Worm (Caenorhabditis elegans): Measurements from ENCODE around the gene trd-1.

DNA sequence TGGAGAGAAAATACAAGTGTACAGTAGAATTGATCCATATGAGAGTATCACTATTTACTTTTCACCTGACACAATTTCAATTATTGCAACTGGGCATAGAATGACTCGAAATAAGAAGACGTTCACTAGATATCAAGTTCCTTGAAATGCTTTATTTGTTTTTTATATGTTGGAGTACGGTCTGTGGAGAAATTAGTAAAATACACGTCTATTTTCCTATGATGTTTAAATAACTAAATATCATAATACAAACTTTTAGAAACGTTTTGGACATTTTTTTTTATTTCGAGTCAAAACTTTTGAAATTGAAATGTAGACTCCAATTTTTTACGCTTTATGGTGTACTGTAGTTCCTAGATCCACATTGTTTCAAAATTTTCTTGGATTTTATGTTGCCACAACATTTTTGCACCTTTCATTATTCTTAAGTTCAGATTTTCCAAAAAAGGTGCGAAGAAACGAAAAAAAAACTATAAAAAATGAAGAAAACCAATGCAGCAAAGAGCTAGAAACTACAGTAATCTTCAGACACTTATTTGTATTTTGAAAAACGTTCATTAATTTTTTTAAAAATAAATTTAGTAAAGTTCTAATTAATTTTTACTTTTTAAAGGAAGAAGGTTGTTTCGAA lies 16.5 kb upstream of the trd-1 start:
- no peak for TF ChIP-seq lin-11 (tag; optimal IDR thresholded peaks at IDR 0.05)
- no peak for TF ChIP-seq hlh-6 (tag; optimal IDR thresholded peaks at IDR 0.05)
- no peak for TF ChIP-seq ahr-1 (tag; optimal IDR thresholded peaks at IDR 0.05)
- TF ChIP-seq ama-1 (optimal IDR thresholded peaks at IDR 0.05) = no peak
- TF ChIP-seq gmeb-2 (tag; optimal IDR thresholded peaks at IDR 0.05) = no peak
- no peak for TF ChIP-seq sox-4 (tag; optimal IDR thresholded peaks at IDR 0.05)
- no peak for TF ChIP-seq dve-1 (tag; optimal IDR thresholded peaks at IDR 0.05)
- TF ChIP-seq ceh-48 (tag; optimal IDR thresholded peaks at IDR 0.05) = no peak
- no peak for TF ChIP-seq pha-4 (tag; optimal IDR thresholded peaks at IDR 0.05)
- no peak for TF ChIP-seq nfya-1 (tag; optimal IDR thresholded peaks at IDR 0.05)
- no peak for TF ChIP-seq elt-2 (tag; optimal IDR thresholded peaks at IDR 0.05)
- no peak for TF ChIP-seq C38D4.7 (GFP tag; optimal IDR thresholded peaks at IDR 0.05)
- no peak for TF ChIP-seq pqm-1 (tag; optimal IDR thresholded peaks at IDR 0.05)

Measured in whole organism, late embryonic.